Worm (Caenorhabditis elegans) whole organism, L1 larva: ENCODE results near the gene F07H5.13.

Source experiments
- fkh-10 ChIP-seq: sonication (generic microtip); optimal IDR thresholded peaks from 2 replicates; lab custom pipeline; 2017; ENCODE audit warnings: missing biosample characterization, missing genetic modification reagents, missing genetic modification characterization
- fos-1 ChIP-seq: fragments of 150-350 bp; optimal IDR thresholded peaks from 2 replicates; lab custom pipeline; 2014; ENCODE audit warnings: missing biosample characterization, missing genetic modification characterization
- lsy-2 ChIP-seq, 2 experiments: fragments of 150-350 bp; optimal IDR thresholded peaks; 2 replicates each; lab custom pipeline; 2014; ENCODE audit warnings: missing biosample characterization in 2 of 2, missing genetic modification characterization in 2 of 2
- sptf-1 ChIP-seq: fragments of 150-350 bp; optimal IDR thresholded peaks from 2 replicates; lab custom pipeline; 2014; ENCODE audit warnings: missing biosample characterization, missing genetic modification characterization

ce11 chrII:8746298-8746775 is 44.0 kb upstream of the F07H5.13 start:
- no peak for TF ChIP-seq fkh-10 (GFP tag; lab: Kevin White, UChicago)
- no peak for TF ChIP-seq fos-1 (tag; lab: Kevin White, UChicago)
- TF ChIP-seq lsy-2 (tag; optimal IDR thresholded peaks at IDR 0.05; lab: Kevin White, UChicago) = no peak
- no peak for TF ChIP-seq sptf-1
